Fruit fly (Drosophila melanogaster): ENCODE measurements around the gene Nse4.

The Nse4 gene

dm6 chr2L:10422643-10423606 lies 16.3 kb upstream of the Nse4 start, which contains the start of the genes pie and Wdfy2:
pie (minus strand) TSS chr2L:10422780.
Wdfy2 (plus strand) TSS chr2L:10423291.
- TF ChIP-seq insv (optimal IDR thresholded peaks at IDR 0.05) (no peak), Myc (optimal IDR thresholded peaks at IDR 0.05) (no peak)

dm6 chr2L:10425599-10425998 lies 13.6 kb upstream of the Nse4 start:
- TF ChIP-seq psq (optimal IDR thresholded peaks at IDR 0.05), result no peak
- TF ChIP-seq Sin3A (optimal IDR thresholded peaks at IDR 0.05), result no peak
- TF ChIP-seq ttk (optimal IDR thresholded peaks at IDR 0.05), result no peak
- no peak for TF ChIP-seq Myc (optimal IDR thresholded peaks at IDR 0.05)
- no peak for TF ChIP-seq h (optimal IDR thresholded peaks at IDR 0.05)
- TF ChIP-seq insv (optimal IDR thresholded peaks at IDR 0.05), result no peak

- TF ChIP-seq ttk (optimal IDR thresholded peaks at IDR 0.05) (no peak), Sin3A (optimal IDR thresholded peaks at IDR 0.05) (no peak), Myc (optimal IDR thresholded peaks at IDR 0.05) (no peak), h (optimal IDR thresholded peaks at IDR 0.05) (no peak), insv (optimal IDR thresholded peaks at IDR 0.05) (no peak), psq (optimal IDR thresholded peaks at IDR 0.05) (no peak)
These were observed 12.6 kb upstream of the Nse4 start, which contains the start of the genes SmB and KdelR for dm6 chr2L:10426534-10427048. SmB (minus strand) TSS chr2L:10426627. KdelR (plus strand) TSS chr2L:10426887.

- TF ChIP-seq Myc (optimal IDR thresholded peaks at IDR 0.05) (no peak), h (optimal IDR thresholded peaks at IDR 0.05) (no peak), ttk (optimal IDR thresholded peaks at IDR 0.05) (no peak), psq (optimal IDR thresholded peaks at IDR 0.05) (no peak), Sin3A (optimal IDR thresholded peaks at IDR 0.05) (no peak), insv (optimal IDR thresholded peaks at IDR 0.05) (no peak)
These were observed 10.7 kb upstream of the Nse4 start, which contains the start of gene CG5188 for dm6 chr2L:10428528-10428927. CG5188 (plus strand) TSS chr2L:10428829.

- no peak for TF ChIP-seq psq (optimal IDR thresholded peaks at IDR 0.05)
These were observed 8.3 kb upstream of the Nse4 start, which contains the start of the genes Bug22 and TfIIB for dm6 chr2L:10430802-10431476. Bug22 (minus strand) TSS chr2L:10430918. TfIIB (plus strand) TSS chr2L:10431338.

dm6 chr2L:10435606-10436160 lies 3.6 kb upstream of the Nse4 start, which contains the start of the genes TBC1D16 and holn1:
TBC1D16 (minus strand) TSS chr2L:10435656.
holn1 (plus strand) TSS chr2L:10435995.
- TF ChIP-seq ttk (optimal IDR thresholded peaks at IDR 0.05) (no peak), psq (optimal IDR thresholded peaks at IDR 0.05) (no peak), insv (optimal IDR thresholded peaks at IDR 0.05) (no peak), Myc (optimal IDR thresholded peaks at IDR 0.05) (no peak), h (optimal IDR thresholded peaks at IDR 0.05) (no peak), Sin3A (optimal IDR thresholded peaks at IDR 0.05) (no peak)

dm6 chr2L:10437317-10437716 lies 1.9 kb upstream of the Nse4 start, which contains the start of gene STUB1:
STUB1 (plus strand) TSS chr2L:10437548.
- no peak for TF ChIP-seq ttk (optimal IDR thresholded peaks at IDR 0.05)
- no peak for TF ChIP-seq insv (optimal IDR thresholded peaks at IDR 0.05)
- no peak for TF ChIP-seq h (optimal IDR thresholded peaks at IDR 0.05)
- TF ChIP-seq psq (optimal IDR thresholded peaks at IDR 0.05), result no peak
- no peak for TF ChIP-seq Myc (optimal IDR thresholded peaks at IDR 0.05)
- TF ChIP-seq Sin3A (optimal IDR thresholded peaks at IDR 0.05), result no peak

- TF ChIP-seq insv (optimal IDR thresholded peaks at IDR 0.05), result no peak
These were observed 3.0 kb downstream of the Nse4 start, which contains the start of gene loh for dm6 chr2L:10442048-10442790. loh (plus strand) TSS chr2L:10442534.

- TF ChIP-seq psq (optimal IDR thresholded peaks at IDR 0.05) (no peak), Sin3A (optimal IDR thresholded peaks at IDR 0.05) (no peak), ttk (optimal IDR thresholded peaks at IDR 0.05) (no peak)
These were observed 13.1 kb downstream of the Nse4 start, which contains the start of gene ppk10 for dm6 chr2L:10452296-10452695. ppk10 (minus strand) TSS chr2L:10452396.

- TF ChIP-seq ttk (optimal IDR thresholded peaks at IDR 0.05) (no peak), psq (optimal IDR thresholded peaks at IDR 0.05) (no peak), h (optimal IDR thresholded peaks at IDR 0.05) (no peak), Myc (optimal IDR thresholded peaks at IDR 0.05) (no peak), Sin3A (optimal IDR thresholded peaks at IDR 0.05) (no peak), insv (optimal IDR thresholded peaks at IDR 0.05) (no peak)
These were observed 16.8 kb downstream of the Nse4 start for dm6 chr2L:10455944-10456520.

Data from Kc167 (cell line).